Worm (Caenorhabditis elegans): ENCODE results near the gene cku-80.

The cku-80 gene

ce11 chrIII:4470793-4471192 lies 51.1 kb downstream of the cku-80 start (continued):
- TF ChIP-seq B0019.2 (GFP tag; conservative IDR thresholded peaks at IDR 0.05) (peak; percentile 53; the same call in 1 of the 2 replicates), Y79H2A.3 (GFP tag; conservative IDR thresholded peaks at IDR 0.05) (no peak), B0261.1 (tag; optimal IDR thresholded peaks at IDR 0.05) (peak; percentile 93), sea-2 (GFP tag; IDR thresholded peaks at IDR 0.05) (peak; percentile 64; the same call in 1 of the 2 replicates), ekl-4 (GFP tag; IDR thresholded peaks at IDR 0.05) (peak; percentile 50; the same call in 1 of the 2 replicates), gei-17 (GFP tag; optimal IDR thresholded peaks at IDR 0.05) (no peak), let-607 (tag; optimal IDR thresholded peaks at IDR 0.05) (peak; percentile 55 to 67), madf-8 (GFP tag; conservative IDR thresholded peaks at IDR 0.05) (no peak; the same call in 1 of the 2 replicates), aptf-2 (GFP tag; conservative IDR thresholded peaks at IDR 0.05) (no peak), somi-1 (GFP tag; optimal IDR thresholded peaks at IDR 0.05) (peak; percentile 58), lin-40 (tag; optimal IDR thresholded peaks at IDR 0.05) (peak; percentile 74), pbrm-1 (GFP tag; IDR thresholded peaks at IDR 0.05) (peak; percentile 84), athp-1 (tag; optimal IDR thresholded peaks at IDR 0.05) (peak; percentile 54), ztf-3 (GFP tag; optimal IDR thresholded peaks at IDR 0.05) (no peak), nhr-120 (GFP tag; IDR thresholded peaks at IDR 0.05) (no peak), fkh-3 (tag; optimal IDR thresholded peaks at IDR 0.05) (peak; percentile 75), hlh-26 (GFP tag; conservative IDR thresholded peaks at IDR 0.05) (no peak), madf-3 (GFP tag; IDR thresholded peaks at IDR 0.05) (0 out of 2 replicates have a peak, but pooled peaks have one; percentile 62), ceh-27 (GFP tag; optimal IDR thresholded peaks at IDR 0.05) (peak; percentile 67), mel-28 (tag; optimal IDR thresholded peaks at IDR 0.05; ENCODE audit: borderline replicate concordance) (no peak), akir-1 (GFP tag; optimal IDR thresholded peaks at IDR 0.05) (no peak), ztf-25 (GFP tag; IDR thresholded peaks at IDR 0.05) (peak; percentile 67; the same call in 1 of the 2 replicates), tbx-9 (tag; optimal IDR thresholded peaks at IDR 0.05; ENCODE audit: borderline replicate concordance) (no peak), ztf-22 (GFP tag; optimal IDR thresholded peaks at IDR 0.05) (peak; percentile 48), unc-130 (GFP tag; optimal IDR thresholded peaks at IDR 0.05) (peak; percentile 73), lir-1 (GFP tag; conservative IDR thresholded peaks at IDR 0.05) (peak; percentile 61; the same call in 1 of the 2 replicates), lin-35 (GFP tag; optimal IDR thresholded peaks at IDR 0.05) (peak in 1 of 3 experiments; percentile 68), D2030.7 (GFP tag; IDR thresholded peaks at IDR 0.05) (peak; percentile 55), ama-1 (optimal IDR thresholded peaks at IDR 0.05) (no peak), ama-1 (GFP tag; optimal IDR thresholded peaks at IDR 0.05) (peak in 1 of 2 experiments; percentile 84), snpc-3.4 (tag; optimal IDR thresholded peaks at IDR 0.05) (no peak), rpc-1 (optimal IDR thresholded peaks at IDR 0.05) (peak; percentile 89), rpc-1 (tag; optimal IDR thresholded peaks at IDR 0.05) (peak; percentile 90), rcor-1 (GFP tag; IDR thresholded peaks at IDR 0.05) (peak; percentile 81), lsl-1 (GFP tag; optimal IDR thresholded peaks at IDR 0.05) (peak; percentile 64), mxl-1 (tag; optimal IDR thresholded peaks at IDR 0.05) (peak; percentile 78), bed-2 (GFP tag; IDR thresholded peaks at IDR 0.05) (no peak), K12H6.12 (tag; optimal IDR thresholded peaks at IDR 0.05) (no peak), F52B5.7 (tag; optimal IDR thresholded peaks at IDR 0.05) (peak; percentile 83), Y95B8A.8 (GFP tag; IDR thresholded peaks at IDR 0.05) (no peak), F49E8.2 (tag; optimal IDR thresholded peaks at IDR 0.05; ENCODE audit: insufficient read depth) (peak; percentile 75), lin-26 (GFP tag; IDR thresholded peaks at IDR 0.05) (peak; percentile 88), ceh-91 (GFP tag; IDR thresholded peaks at IDR 0.05) (0 out of 2 replicates have a peak, but pooled peaks have one; percentile 20), nfya-1 (tag; optimal IDR thresholded peaks at IDR 0.05; ENCODE audit: borderline replicate concordance, insufficient read depth) (no peak), egl-18 (GFP tag; IDR thresholded peaks at IDR 0.05) (0 out of 2 replicates have a peak, but pooled peaks have one; percentile 24), bed-1 (GFP tag; IDR thresholded peaks at IDR 0.05) (peak; percentile 24; the same call in 1 of the 2 replicates), attf-5 (GFP tag; optimal IDR thresholded peaks at IDR 0.05) (peak; percentile 52), cebp-2 (GFP tag; IDR thresholded peaks at IDR 0.05) (no peak)

All from whole organism, young adult.